Fruit fly (Drosophila melanogaster) whole organism, embryonic: Measurements from ENCODE around the gene Cnb.
A peak's percentile ranks its signal among the peaks of the same experiment; 100 is the strongest.

Experiments
- Ada2b ChIP-seq: fragments of 200-800 bp; sonication (Bioruptor generic); IDR thresholded peaks from 2 replicates; pipeline ENCODE4 v1.3.6; 2022; ENCODE audit warnings: missing biosample characterization, missing genetic modification characterization
- CG11247 ChIP-seq: fragments of 200-800 bp; sonication (Bioruptor generic); IDR thresholded peaks from 2 replicates; pipeline ENCODE4 v1.3.6; 2022; ENCODE audit warnings: missing biosample characterization, missing genetic modification characterization
- CG11456 ChIP-seq: fragments of 200-800 bp; sonication (Bioruptor generic); IDR thresholded peaks from 3 replicates; pipeline ENCODE4 v1.3.6; 2022; ENCODE audit warnings: missing biosample characterization, missing genetic modification characterization
- CG11504 ChIP-seq: fragments of 200-800 bp; sonication (Bioruptor generic); optimal IDR thresholded peaks from 3 replicates; lab custom pipeline; 2019; ENCODE audit warnings: missing biosample characterization, mild to moderate bottlenecking, missing genetic modification characterization, moderate library complexity
- CG11560 ChIP-seq: fragments of 200-800 bp; sonication (Bioruptor generic); IDR thresholded peaks from 3 replicates; pipeline ENCODE4 v1.3.6; 2022; ENCODE audit warnings: missing biosample characterization, missing genetic modification characterization
- CG12769 ChIP-seq: fragments of 200-800 bp; sonication (Bioruptor generic); optimal IDR thresholded peaks from 2 replicates; lab custom pipeline; 2019; ENCODE audit warnings: missing biosample characterization, mild to moderate bottlenecking, missing genetic modification characterization, moderate library complexity
- CG1529 ChIP-seq: fragments of 200-800 bp; sonication (Bioruptor generic); optimal IDR thresholded peaks from 3 replicates; lab custom pipeline; 2018; ENCODE audit warnings: missing biosample characterization, missing genetic modification characterization
- CG16863 ChIP-seq: fragments of 200-800 bp; sonication (Bioruptor generic); optimal IDR thresholded peaks from 3 replicates; lab custom pipeline; 2016; ENCODE audit warnings: missing biosample characterization, missing genetic modification characterization
- CG17912 ChIP-seq: fragments of 200-800 bp; sonication (Bioruptor generic); optimal IDR thresholded peaks from 2 replicates; lab custom pipeline; 2018; ENCODE audit warnings: missing biosample characterization, mild to moderate bottlenecking, missing genetic modification characterization
- CG2120 ChIP-seq: fragments of 200-800 bp; sonication (Bioruptor generic); optimal IDR thresholded peaks from 3 replicates; lab custom pipeline; 2016; ENCODE audit warnings: missing biosample characterization, missing genetic modification characterization
- CG2678 ChIP-seq: fragments of 200-800 bp; sonication (Bioruptor generic); optimal IDR thresholded peaks from 3 replicates; lab custom pipeline; 2019; ENCODE audit warnings: missing biosample characterization, mild to moderate bottlenecking, missing genetic modification characterization, moderate library complexity
- CG2889 ChIP-seq: fragments of 200-800 bp; sonication (Bioruptor generic); IDR thresholded peaks from 3 replicates; pipeline ENCODE4 v1.3.6; 2022; ENCODE audit warnings: missing biosample characterization, missing genetic modification characterization
- CG30403 ChIP-seq: fragments of 200-800 bp; sonication (Bioruptor generic); optimal IDR thresholded peaks from 3 replicates; lab custom pipeline; 2016; ENCODE audit warnings: missing biosample characterization, missing genetic modification characterization
- CG4820 ChIP-seq: fragments of 200-800 bp; sonication (Bioruptor generic); optimal IDR thresholded peaks from 3 replicates; lab custom pipeline; 2016; ENCODE audit warnings: missing biosample characterization, missing genetic modification characterization
- CG7271 ChIP-seq: fragments of 200-800 bp; sonication (Bioruptor generic); optimal IDR thresholded peaks from 2 replicates; lab custom pipeline; 2018; ENCODE audit warnings: missing biosample characterization, mild to moderate bottlenecking, missing genetic modification characterization, moderate library complexity
- CG7372 ChIP-seq: fragments of 200-800 bp; sonication (Bioruptor generic); IDR thresholded peaks from 2 replicates; pipeline ENCODE4 v1.3.6; 2022; ENCODE audit warnings: missing biosample characterization, missing genetic modification characterization
- CG8290 ChIP-seq, 3 experiments: fragments of 200-800 bp; sonication (Bioruptor generic); optimal IDR thresholded peaks; 2 replicates each; lab custom pipeline; 2016 to 2019; ENCODE audit warnings: missing biosample characterization in 3 of 3, missing genetic modification characterization in 3 of 3, mild to moderate bottlenecking in 2 of 3, moderate library complexity in 1 of 3
- Dek ChIP-seq: fragments of 200-800 bp; sonication (Bioruptor generic); optimal IDR thresholded peaks from 3 replicates; lab custom pipeline; 2019; ENCODE audit warnings: missing biosample characterization, mild to moderate bottlenecking, missing genetic modification characterization, moderate library complexity
- Ets65A ChIP-seq: fragments of 200-800 bp; sonication (Bioruptor generic); peaks from one replicate; lab custom pipeline; 2016; ENCODE audit warnings: missing biosample characterization, missing genetic modification characterization
- Hr39 ChIP-seq: fragments of >200 bp; optimal IDR thresholded peaks from 2 replicates; lab custom pipeline; 2017
- MBD-R2 ChIP-seq: fragments of 200-800 bp; sonication (Bioruptor generic); IDR thresholded peaks from 2 replicates; pipeline ENCODE4 v1.3.6; 2022; ENCODE audit warnings: missing biosample characterization, missing genetic modification characterization
- Med ChIP-seq: fragments of 200-800 bp; sonication (Bioruptor generic); peaks from one replicate; lab custom pipeline; 2016; ENCODE audit warnings: missing biosample characterization, missing genetic modification characterization, mild to moderate bottlenecking, inconsistent platforms, moderate library complexity
- Pdp1 ChIP-seq, 2 experiments: fragments of 200-800 bp; sonication (Bioruptor generic); optimal IDR thresholded peaks; 3 replicates each; lab custom pipeline; 2016; ENCODE audit warnings: missing biosample characterization in 2 of 2, missing genetic modification characterization in 2 of 2, mild to moderate bottlenecking in 1 of 2, moderate library complexity in 1 of 2
- Poxn ChIP-seq: fragments of 200-800 bp; sonication (Bioruptor generic); IDR thresholded peaks from 2 replicates; pipeline ENCODE4 v1.3.6; 2022; ENCODE audit warnings: missing biosample characterization, missing genetic modification characterization
- al ChIP-seq: fragments of 200-800 bp; sonication (Bioruptor generic); IDR thresholded peaks from 2 replicates; pipeline ENCODE4 v1.3.6; 2022; ENCODE audit warnings: missing biosample characterization, missing genetic modification characterization
- ap ChIP-seq: fragments of 200-800 bp; sonication (Bioruptor generic); IDR thresholded peaks from 2 replicates; pipeline ENCODE4 v1.3.6; 2022; ENCODE audit warnings: missing biosample characterization, missing genetic modification characterization
- cad ChIP-seq: fragments of >200 bp; optimal IDR thresholded peaks from 2 replicates; lab custom pipeline; 2017; ENCODE audit warnings: missing biosample characterization, missing genetic modification characterization
- corto ChIP-seq: fragments of 200-800 bp; sonication (Bioruptor generic); optimal IDR thresholded peaks from 2 replicates; lab custom pipeline; 2016; ENCODE audit warnings: missing biosample characterization, mild to moderate bottlenecking, missing genetic modification characterization, moderate library complexity
- dysf ChIP-seq: fragments of 200-800 bp; sonication (Bioruptor generic); IDR thresholded peaks from 3 replicates; pipeline ENCODE4 v1.3.6; 2022; ENCODE audit warnings: missing biosample characterization, missing genetic modification characterization
- exex ChIP-seq: fragments of 200-800 bp; sonication (Bioruptor generic); optimal IDR thresholded peaks from 4 replicates; lab custom pipeline; 2018; ENCODE audit warnings: missing biosample characterization, mild to moderate bottlenecking, missing genetic modification characterization, moderate library complexity
- fd102C ChIP-seq: fragments of 200-800 bp; sonication (Bioruptor generic); optimal IDR thresholded peaks from 2 replicates; lab custom pipeline; 2018; ENCODE audit warnings: missing biosample characterization, mild to moderate bottlenecking, missing genetic modification characterization, moderate library complexity
- gcm ChIP-seq: fragments of 200-800 bp; sonication (Bioruptor generic); optimal IDR thresholded peaks from 2 replicates; lab custom pipeline; 2019; ENCODE audit warnings: missing biosample characterization, mild to moderate bottlenecking, missing genetic modification characterization, moderate library complexity
- gem ChIP-seq: fragments of 200-800 bp; sonication (Bioruptor generic); optimal IDR thresholded peaks from 2 replicates; lab custom pipeline; 2019; ENCODE audit warnings: missing biosample characterization, mild to moderate bottlenecking, missing genetic modification characterization, moderate library complexity
- grau ChIP-seq: fragments of 200-800 bp; optimal IDR thresholded peaks from 3 replicates; lab custom pipeline; 2019; ENCODE audit warnings: missing biosample characterization, mild to moderate bottlenecking, missing genetic modification characterization, moderate library complexity
- grn ChIP-seq: fragments of 200-800 bp; sonication (Bioruptor generic); optimal IDR thresholded peaks from 3 replicates; lab custom pipeline; 2017; ENCODE audit warnings: missing biosample characterization, missing genetic modification characterization
- gsb-n ChIP-seq: fragments of 200-800 bp; sonication (Bioruptor generic); optimal IDR thresholded peaks from 3 replicates; lab custom pipeline; 2018; ENCODE audit warnings: missing biosample characterization, mild to moderate bottlenecking, missing genetic modification characterization
- ind ChIP-seq: fragments of 200-800 bp; sonication (Bioruptor generic); optimal IDR thresholded peaks from 3 replicates; lab custom pipeline; 2016; ENCODE audit warnings: missing biosample characterization, missing genetic modification characterization
- lab ChIP-seq: fragments of 200-800 bp; sonication (Bioruptor generic); optimal IDR thresholded peaks from 3 replicates; lab custom pipeline; 2017; ENCODE audit warnings: missing biosample characterization, missing genetic modification characterization, mild to moderate bottlenecking, moderate library complexity, missing genetic modification reagents
- lilli ChIP-seq: fragments of 200-800 bp; sonication (Bioruptor generic); optimal IDR thresholded peaks from 3 replicates; lab custom pipeline; 2016; ENCODE audit warnings: missing biosample characterization, missing genetic modification characterization
- lmd ChIP-seq: fragments of 200-800 bp; sonication (Bioruptor generic); IDR thresholded peaks from 2 replicates; pipeline ENCODE4 v1.3.6; 2022; ENCODE audit warnings: missing biosample characterization, missing genetic modification characterization
- org-1 ChIP-seq: fragments of 200-800 bp; sonication (Bioruptor generic); optimal IDR thresholded peaks from 2 replicates; lab custom pipeline; 2017; ENCODE audit warnings: missing biosample characterization, missing genetic modification characterization
- pita ChIP-seq: fragments of 200-800 bp; sonication (Bioruptor generic); optimal IDR thresholded peaks from 2 replicates; lab custom pipeline; 2017; ENCODE audit warnings: missing biosample characterization, mild to moderate bottlenecking, missing genetic modification characterization
- ranshi ChIP-seq: fragments of 200-800 bp; sonication (Bioruptor generic); IDR thresholded peaks from 2 replicates; pipeline ENCODE4 v1.3.6; 2022; ENCODE audit warnings: missing biosample characterization, missing genetic modification characterization
- row ChIP-seq: fragments of 200-800 bp; sonication (Bioruptor generic); IDR thresholded peaks from 3 replicates; pipeline ENCODE4 v1.3.6; 2022; ENCODE audit warnings: missing biosample characterization, missing genetic modification characterization
- sens ChIP-seq: fragments of 200-800 bp; sonication (Bioruptor generic); peaks from one replicate; lab custom pipeline; 2016; ENCODE audit warnings: missing biosample characterization, missing genetic modification characterization
- sima ChIP-seq: fragments of 200-800 bp; sonication (Bioruptor generic); optimal IDR thresholded peaks from 2 replicates; lab custom pipeline; 2016; ENCODE audit warnings: missing biosample characterization, missing genetic modification characterization
- slbo ChIP-seq: fragments of 200-800 bp; sonication (Bioruptor generic); IDR thresholded peaks from 2 replicates; pipeline ENCODE4 v1.3.6; 2022; ENCODE audit warnings: missing biosample characterization, missing genetic modification characterization
- slp2 ChIP-seq: fragments of 200-800 bp; sonication (Bioruptor generic); optimal IDR thresholded peaks from 2 replicates; lab custom pipeline; 2016; ENCODE audit warnings: missing biosample characterization, missing genetic modification characterization
- sob ChIP-seq: fragments of 200-800 bp; sonication (Bioruptor generic); IDR thresholded peaks from 2 replicates; pipeline ENCODE4 v1.3.6; 2022; ENCODE audit warnings: missing biosample characterization, missing genetic modification characterization
- stwl ChIP-seq: fragments of 200-800 bp; sonication (Bioruptor generic); optimal IDR thresholded peaks from 3 replicates; lab custom pipeline; 2018; ENCODE audit warnings: missing biosample characterization, mild to moderate bottlenecking, missing genetic modification characterization, moderate library complexity
- tgo ChIP-seq: fragments of 200-800 bp; sonication (Bioruptor generic); IDR thresholded peaks from 3 replicates; pipeline ENCODE4 v1.3.6; 2022; ENCODE audit warnings: missing biosample characterization, missing genetic modification characterization
- zfh2 ChIP-seq: fragments of 200-800 bp; sonication (Bioruptor generic); optimal IDR thresholded peaks from 2 replicates; lab custom pipeline; 2016; ENCODE audit warnings: missing biosample characterization, missing genetic modification characterization

The Cnb gene

dm6 chr3L:1976760-1977159 is 29.4 kb downstream of the Cnb start (continued):
- TF ChIP-seq CG11247 (GFP tag; lab: Robert Waterston, UW) (0 out of 2 replicates have a peak, but pooled peaks have one; percentile 14), Ets65A (GFP tag; lab: Kevin White, UChicago) (peak; percentile 91), CG2678 (tag; lab: Kevin White, UChicago) (peak; percentile 58), CG30403 (GFP tag; lab: Kevin White, UChicago) (peak; percentile 15), CG2889 (GFP tag; lab: Robert Waterston, UW) (0 out of 3 replicates have a peak, but pooled peaks have one; percentile 13), lilli (GFP tag; lab: Kevin White, UChicago) (peak; percentile 4), lab (peak; percentile 36), grau (tag; lab: Kevin White, UChicago) (peak; percentile 12), corto (no peak), ap (GFP tag; lab: Robert Waterston, UW) (no peak), grn (GFP tag; lab: Kevin White, UChicago) (no peak), Dek (tag; lab: Kevin White, UChicago) (no peak), zfh2 (GFP tag; lab: Kevin White, UChicago) (peak; percentile 0), Med (GFP tag; lab: Kevin White, UChicago) (peak; percentile 89), CG12769 (tag; lab: Kevin White, UChicago) (peak; percentile 38), CG11456 (GFP tag; lab: Robert Waterston, UW) (no peak), CG11504 (peak; percentile 41), ind (GFP tag; lab: Kevin White, UChicago) (no peak), CG8290 (GFP tag; optimal IDR thresholded peaks at IDR 0.05; lab: Kevin White, UChicago) (no peak), CG8290 (tag; optimal IDR thresholded peaks at IDR 0.05; lab: Kevin White, UChicago) (peak in 1 of 2 experiments; percentile 26), gcm (no peak), fd102C (GFP tag; lab: Kevin White, UChicago) (no peak), gem (peak; percentile 38), exex (tag; lab: Kevin White, UChicago) (no peak), Hr39 (lab: Kevin White, UChicago) (no peak), CG2120 (peak; percentile 55), CG16863 (GFP tag; lab: Kevin White, UChicago) (no peak), lmd (peak; percentile 56), MBD-R2 (GFP tag; lab: Robert Waterston, UW) (no peak), sob (GFP tag; lab: Robert Waterston, UW) (peak; percentile 47; the same call in 1 of the 2 replicates), stwl (tag; lab: Kevin White, UChicago) (no peak), tgo (GFP tag; lab: Robert Waterston, UW) (peak; percentile 35; the same call in 1 of the 3 replicates), sens (GFP tag; lab: Kevin White, UChicago) (peak; percentile 22), pita (GFP tag; lab: Kevin White, UChicago) (no peak), al (GFP tag; lab: Robert Waterston, UW) (no peak), Ada2b (GFP tag; lab: Robert Waterston, UW) (peak; percentile 28; the same call in 1 of the 2 replicates), CG17912 (GFP tag; lab: Kevin White, UChicago) (no peak), Pdp1 (GFP tag; optimal IDR thresholded peaks at IDR 0.05; lab: Kevin White, UChicago) (no peak), CG7271 (no peak), dysf (GFP tag; lab: Robert Waterston, UW) (peak; percentile 40; the same call in 1 of the 3 replicates), CG1529 (no peak), Poxn (GFP tag; lab: Robert Waterston, UW) (no peak), slp2 (GFP tag; lab: Kevin White, UChicago) (no peak), CG11560 (tag; lab: Robert Waterston, UW) (0 out of 3 replicates have a peak, but pooled peaks have one; percentile 16), gsb-n (no peak), cad (no peak), slbo (GFP tag; lab: Robert Waterston, UW) (peak; percentile 65), row (peak; percentile 50; the same call in 2 of the 3 replicates), sima (no peak), CG7372 (GFP tag; lab: Robert Waterston, UW) (no peak), org-1 (GFP tag; lab: Kevin White, UChicago) (peak; percentile 12), CG4820 (GFP tag; lab: Kevin White, UChicago) (no peak), ranshi (GFP tag; lab: Robert Waterston, UW) (no peak; the same call in 1 of the 2 replicates)
